Worm (Caenorhabditis elegans): ENCODE data around the gene F10G7.10.

- TF ChIP-seq dao-5 (tag; optimal IDR thresholded peaks at IDR 0.05) (no peak), him-1 (tag; optimal IDR thresholded peaks at IDR 0.05) (no peak)
These were observed 58.5 kb downstream of the F10G7.10 start, which contains the start of gene fut-5 for ce11 chrII:4667572-4667971.
